Fruit fly (Drosophila melanogaster) whole organism, embryonic: Measurements from ENCODE around the gene mts.
A peak's percentile ranks its signal among the peaks of the same experiment; 100 is the strongest.

Source experiments
- CG7987 ChIP-seq: fragments of 200-800 bp; sonication (Bioruptor generic); optimal IDR thresholded peaks from 2 replicates; lab custom pipeline; 2018; ENCODE audit warnings: missing biosample characterization, mild to moderate bottlenecking, missing genetic modification characterization, moderate library complexity
- ERR ChIP-seq: fragments of 200-800 bp; sonication (Bioruptor generic); optimal IDR thresholded peaks from 2 replicates; lab custom pipeline; 2016; ENCODE audit warnings: missing biosample characterization, missing genetic modification characterization
- NC2β ChIP-seq: fragments of 200-800 bp; sonication (Bioruptor generic); optimal IDR thresholded peaks from 2 replicates; lab custom pipeline; 2016; ENCODE audit warnings: missing biosample characterization, missing genetic modification characterization
- caup ChIP-seq: fragments of 200-800 bp; sonication (Bioruptor generic); optimal IDR thresholded peaks from 3 replicates; lab custom pipeline; 2017; ENCODE audit warnings: missing biosample characterization, mild to moderate bottlenecking, missing genetic modification characterization, moderate library complexity; ENCODE audit not compliant: severe bottlenecking
- fru ChIP-seq: fragments of >200 bp; optimal IDR thresholded peaks from 2 replicates; lab custom pipeline; 2017
- gcm ChIP-seq: fragments of 200-800 bp; sonication (Bioruptor generic); optimal IDR thresholded peaks from 2 replicates; lab custom pipeline; 2019; ENCODE audit warnings: missing biosample characterization, mild to moderate bottlenecking, missing genetic modification characterization, moderate library complexity
- pros ChIP-seq: fragments of 200-800 bp; sonication (Bioruptor generic); optimal IDR thresholded peaks from 3 replicates; lab custom pipeline; 2019; ENCODE audit warnings: missing biosample characterization, mild to moderate bottlenecking, missing genetic modification characterization, moderate library complexity
- sug ChIP-seq: fragments of 200-800 bp; optimal IDR thresholded peaks from 2 replicates; lab custom pipeline; 2019; ENCODE audit warnings: missing biosample characterization, mild to moderate bottlenecking, missing genetic modification characterization, moderate library complexity
- tgo ChIP-seq: fragments of 200-800 bp; sonication (Bioruptor generic); IDR thresholded peaks from 3 replicates; pipeline ENCODE4 v1.3.6; 2022; ENCODE audit warnings: missing biosample characterization, missing genetic modification characterization
- vfl ChIP-seq: fragments of 200-800 bp; sonication (Bioruptor generic); optimal IDR thresholded peaks from 2 replicates; lab custom pipeline; 2016; ENCODE audit warnings: missing biosample characterization, missing genetic modification characterization
- zf30C ChIP-seq: fragments of 200-800 bp; sonication (Bioruptor generic); optimal IDR thresholded peaks from 3 replicates; lab custom pipeline; 2018; ENCODE audit warnings: missing biosample characterization, mild to moderate bottlenecking, missing genetic modification characterization

- TF ChIP-seq vfl (GFP tag; lab: Kevin White, UChicago) = no peak
- TF ChIP-seq caup = peak; percentile 26
- TF ChIP-seq sug (tag; lab: Kevin White, UChicago) = no peak
- no peak for TF ChIP-seq zf30C
- TF ChIP-seq gcm (GFP tag; lab: Kevin White, UChicago) = no peak
- no peak for TF ChIP-seq CG7987
- TF ChIP-seq ERR (GFP tag; lab: Kevin White, UChicago) = no peak
- no peak for TF ChIP-seq NC2β
- TF ChIP-seq fru = no peak
- 0 out of 3 replicates have a peak, but pooled peaks have one; percentile 19 for TF ChIP-seq tgo (GFP tag; lab: Robert Waterston, UW)
- TF ChIP-seq pros (GFP tag; lab: Kevin White, UChicago) = no peak
Measured at dm6 chr2L:7875676-7876075, 48.2 kb downstream of the mts start.
